Fruit fly (Drosophila melanogaster): ENCODE results near the gene CG7201.

The CG7201 gene

DNA sequence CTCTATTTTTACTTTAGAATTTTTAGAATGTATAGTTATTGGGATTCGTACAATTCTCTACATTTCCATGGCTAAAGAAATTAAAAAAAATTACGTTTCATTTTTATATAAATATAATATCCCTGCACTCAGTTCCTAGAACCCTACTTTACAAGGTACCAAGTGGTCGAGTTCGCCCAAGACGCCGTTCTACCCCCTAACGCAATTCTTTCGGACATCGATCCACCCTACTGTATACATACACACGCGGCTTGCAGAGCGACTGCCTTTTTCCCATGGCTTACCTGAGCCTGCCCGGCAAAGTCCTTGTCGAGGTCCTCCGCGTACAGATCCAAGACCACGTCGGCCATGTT lies 19.6 kb upstream of the CG7201 start (continued):
- TF ChIP-seq MESR4 (GFP tag; optimal IDR thresholded peaks at IDR 0.05) (no peak), ash1 (GFP tag; optimal IDR thresholded peaks at IDR 0.05) (no peak), pita (GFP tag; optimal IDR thresholded peaks at IDR 0.05) (no peak), CG11093 (GFP tag; IDR thresholded peaks at IDR 0.05) (no peak), pzg (GFP tag; optimal IDR thresholded peaks at IDR 0.05) (no peak), ATbp (GFP tag; optimal IDR thresholded peaks at IDR 0.05) (no peak), esg (GFP tag; conservative IDR thresholded peaks at IDR 0.05) (no peak), knrl (GFP tag; IDR thresholded peaks at IDR 0.05; ENCODE audit: partially characterized antibody) (no peak), D (optimal IDR thresholded peaks at IDR 0.05) (no peak), D (GFP tag; optimal IDR thresholded peaks at IDR 0.05) (no peak), CG11247 (GFP tag; IDR thresholded peaks at IDR 0.05) (no peak), CG4820 (GFP tag; optimal IDR thresholded peaks at IDR 0.05) (no peak), cas (GFP tag; IDR thresholded peaks at IDR 0.05) (peak; percentile 29; the same call in 1 of the 2 replicates), CG9876 (GFP tag; optimal IDR thresholded peaks at IDR 0.05) (no peak), tio (GFP tag; optimal IDR thresholded peaks at IDR 0.05) (no peak), nerfin-2 (GFP tag; IDR thresholded peaks at IDR 0.05; ENCODE audit: partially characterized antibody) (no peak), D19B (GFP tag; optimal IDR thresholded peaks at IDR 0.05) (peak; percentile 96), Ets97D (GFP tag; optimal IDR thresholded peaks at IDR 0.05) (no peak), schlank (tag; optimal IDR thresholded peaks at IDR 0.05) (no peak), CG15601 (tag; optimal IDR thresholded peaks at IDR 0.05) (no peak), slbo (GFP tag; IDR thresholded peaks at IDR 0.05) (peak; percentile 57), CG1024 (GFP tag; IDR thresholded peaks at IDR 0.05) (no peak), ems (GFP tag; optimal IDR thresholded peaks at IDR 0.05) (no peak), jigr1 (GFP tag; IDR thresholded peaks at IDR 0.05) (no peak), CG4360 (GFP tag; IDR thresholded peaks at IDR 0.05) (no peak), dimm (GFP tag; IDR thresholded peaks at IDR 0.05) (no peak), lilli (GFP tag; optimal IDR thresholded peaks at IDR 0.05) (peak; percentile 53), pum (GFP tag; optimal IDR thresholded peaks at IDR 0.05) (no peak), gsb (GFP tag; IDR thresholded peaks at IDR 0.05) (no peak), Elba2 (GFP tag; optimal IDR thresholded peaks at IDR 0.05) (no peak), Dp (GFP tag; optimal IDR thresholded peaks at IDR 0.05) (no peak), CG9932 (GFP tag; IDR thresholded peaks at IDR 0.05) (peak; percentile 56), HHEX (GFP tag; optimal IDR thresholded peaks at IDR 0.05) (peak; percentile 4), eve (GFP tag; optimal IDR thresholded peaks at IDR 0.05) (no peak), Gsc (GFP tag; IDR thresholded peaks at IDR 0.05) (no peak), stwl (tag; optimal IDR thresholded peaks at IDR 0.05) (no peak), CG31224 (GFP tag; IDR thresholded peaks at IDR 0.05) (no peak), prd (optimal IDR thresholded peaks at IDR 0.05) (no peak), prd (GFP tag; IDR thresholded peaks at IDR 0.05) (no peak), sens (GFP tag) (no peak), CG14965 (GFP tag; optimal IDR thresholded peaks at IDR 0.05; ENCODE audit: borderline replicate concordance) (no peak), E2f2 (GFP tag; IDR thresholded peaks at IDR 0.05) (no peak), fu2 (GFP tag; optimal IDR thresholded peaks at IDR 0.05) (no peak), CG18262 (tag; optimal IDR thresholded peaks at IDR 0.05) (no peak), ttk (GFP tag; IDR thresholded peaks at IDR 0.05) (no peak; the same call in 1 of the 2 replicates), CHES-1-like (GFP tag; optimal IDR thresholded peaks at IDR 0.05) (no peak), Nf-YA (GFP tag; IDR thresholded peaks at IDR 0.05) (no peak), insv (GFP tag; optimal IDR thresholded peaks at IDR 0.05) (no peak), Max (GFP tag; optimal IDR thresholded peaks at IDR 0.05) (no peak), lov (optimal IDR thresholded peaks at IDR 0.05) (no peak), lov (GFP tag; IDR thresholded peaks at IDR 0.05) (no peak), h (optimal IDR thresholded peaks at IDR 0.05) (no peak), CG10959 (GFP tag; IDR thresholded peaks at IDR 0.05) (no peak), CG12942 (GFP tag; optimal IDR thresholded peaks at IDR 0.05) (no peak), CG1647 (GFP tag; optimal IDR thresholded peaks at IDR 0.05) (no peak)

Measured in whole organism, embryonic.